Worm (Caenorhabditis elegans) whole organism, L4 larva: Measurements from ENCODE around the gene nas-25.

Source experiments
- D1046.2 ChIP-seq: fragments of 200-800 bp; sonication (Bioruptor generic); IDR thresholded peaks from 2 replicates; pipeline ENCODE4 v1.3.6; 2022; ENCODE audit warnings: missing genetic modification characterization, missing compliant biosample characterization
- F10B5.3 ChIP-seq: sonication (generic microtip); optimal IDR thresholded peaks from 2 replicates; lab custom pipeline; 2016; ENCODE audit warnings: mild to moderate bottlenecking, missing genetic modification characterization, missing compliant biosample characterization
- F26F4.8 ChIP-seq: fragments of 200-800 bp; sonication (Bioruptor generic); conservative IDR thresholded peaks from 2 replicates; pipeline ENCODE4 v1.3.6; 2022; ENCODE audit warnings: missing genetic modification characterization, missing compliant biosample characterization
- F49E8.2 ChIP-seq: sonication (generic microtip); optimal IDR thresholded peaks from 2 replicates; lab custom pipeline; 2016; ENCODE audit warnings: missing compliant biosample characterization, mild to moderate bottlenecking, missing genetic modification characterization, borderline replicate concordance
- T20F7.1 ChIP-seq: fragments of 200-800 bp; sonication (Bioruptor generic); optimal IDR thresholded peaks from 2 replicates; lab custom pipeline; 2018; ENCODE audit warnings: mild to moderate bottlenecking, missing genetic modification characterization, missing compliant biosample characterization
- T26A8.4 ChIP-seq: fragments of 200-800 bp; sonication (Bioruptor generic); IDR thresholded peaks from 2 replicates; pipeline ENCODE4 v1.3.6; 2022; ENCODE audit warnings: missing genetic modification characterization, missing compliant biosample characterization
- Y48G9A.11 ChIP-seq: fragments of 200-800 bp; sonication (Bioruptor generic); IDR thresholded peaks from 2 replicates; pipeline ENCODE4 v1.3.6; 2022; ENCODE audit warnings: missing genetic modification reagents, missing genetic modification characterization, missing compliant biosample characterization
- Y75B8A.6 ChIP-seq: fragments of 200-800 bp; sonication (Bioruptor generic); IDR thresholded peaks from 2 replicates; pipeline ENCODE4 v1.3.6; 2022; ENCODE audit warnings: missing genetic modification reagents, missing genetic modification characterization, missing compliant biosample characterization
- ZK337.2 ChIP-seq: fragments of 200-800 bp; sonication (Bioruptor generic); IDR thresholded peaks from 2 replicates; pipeline ENCODE4 v1.3.6; 2022; ENCODE audit warnings: missing genetic modification reagents, missing genetic modification characterization, missing compliant biosample characterization
- ZK546.5 ChIP-seq, 2 experiments: sonication (generic microtip); optimal IDR thresholded peaks; 2 replicates each; lab custom pipeline; 2017; ENCODE audit warnings: missing biosample characterization in 2 of 2, missing genetic modification characterization in 2 of 2
- aha-1 ChIP-seq: fragments of 150-350 bp; peaks from one replicate; lab custom pipeline; 2014; ENCODE audit warnings: missing biosample characterization, missing genetic modification characterization
- aly-2 ChIP-seq: sonication (generic microtip); optimal IDR thresholded peaks from 2 replicates; lab custom pipeline; 2018; ENCODE audit warnings: missing biosample characterization, missing genetic modification characterization
- ceh-32 ChIP-seq: sonication (generic microtip); optimal IDR thresholded peaks from 2 replicates; lab custom pipeline; 2016; ENCODE audit warnings: mild to moderate bottlenecking, missing genetic modification characterization, missing compliant biosample characterization; ENCODE audit not compliant: poor library complexity
- ceh-82 ChIP-seq: sonication (generic microtip); optimal IDR thresholded peaks from 2 replicates; lab custom pipeline; 2017; ENCODE audit warnings: missing biosample characterization, missing genetic modification characterization
- cey-2 ChIP-seq: sonication (generic microtip); optimal IDR thresholded peaks from 3 replicates; lab custom pipeline; 2017; ENCODE audit warnings: missing genetic modification characterization, mild to moderate bottlenecking, missing compliant biosample characterization, antibody characterized with exemption, borderline replicate concordance; ENCODE audit not compliant: insufficient read depth
- ctbp-1 ChIP-seq: fragments of 200-800 bp; sonication (Bioruptor generic); IDR thresholded peaks from 2 replicates; pipeline ENCODE4 v1.3.6; 2022; ENCODE audit warnings: missing genetic modification reagents, missing genetic modification characterization, missing compliant biosample characterization
- daf-12 ChIP-seq: fragments of 150-350 bp; optimal IDR thresholded peaks from 2 replicates; lab custom pipeline; 2014; ENCODE audit warnings: missing biosample characterization, missing genetic modification reagents, missing genetic modification characterization
- daf-19 ChIP-seq: fragments of 200-800 bp; sonication (Bioruptor generic); conservative IDR thresholded peaks from 2 replicates; pipeline ENCODE4 v1.3.6; 2022; ENCODE audit warnings: missing genetic modification characterization, missing compliant biosample characterization
- dmd-6 ChIP-seq: fragments of 200-800 bp; sonication (Bioruptor generic); IDR thresholded peaks from 2 replicates; pipeline ENCODE4 v1.3.6; 2022; ENCODE audit warnings: missing genetic modification reagents, missing genetic modification characterization, missing compliant biosample characterization
- dmd-8 ChIP-seq: fragments of 200-800 bp; sonication (Bioruptor generic); IDR thresholded peaks from 2 replicates; pipeline ENCODE4 v1.3.6; 2022; ENCODE audit warnings: missing genetic modification characterization, missing compliant biosample characterization
- egl-27 ChIP-seq: sonication (generic microtip); optimal IDR thresholded peaks from 3 replicates; lab custom pipeline; 2017; ENCODE audit warnings: missing biosample characterization, missing genetic modification reagents, missing genetic modification characterization
- egl-43 ChIP-seq: fragments of 200-800 bp; sonication (Bioruptor generic); IDR thresholded peaks from 2 replicates; pipeline ENCODE4 v1.3.6; 2022; ENCODE audit warnings: missing genetic modification reagents, missing genetic modification characterization, missing compliant biosample characterization
- hlh-11 ChIP-seq: fragments of 200-800 bp; sonication (Bioruptor generic); optimal IDR thresholded peaks from 2 replicates; lab custom pipeline; 2018; ENCODE audit warnings: mild to moderate bottlenecking, missing genetic modification characterization, missing compliant biosample characterization
- hmg-1.1 ChIP-seq: fragments of 200-800 bp; sonication (Bioruptor generic); IDR thresholded peaks from 2 replicates; pipeline ENCODE4 v1.3.6; 2022; ENCODE audit warnings: missing genetic modification reagents, missing genetic modification characterization, missing compliant biosample characterization
- jun-1 ChIP-seq: fragments of 150-350 bp; optimal IDR thresholded peaks from 2 replicates; lab custom pipeline; 2014; ENCODE audit warnings: missing biosample characterization, missing genetic modification reagents, missing genetic modification characterization
- lin-15B ChIP-seq: fragments of 150-350 bp; sonication (generic microtip); optimal IDR thresholded peaks from 3 replicates; lab custom pipeline; 2014; ENCODE audit warnings: missing biosample characterization, missing genetic modification characterization
- lin-29 ChIP-seq: fragments of 200-800 bp; sonication (Bioruptor generic); IDR thresholded peaks from 2 replicates; pipeline ENCODE4 v1.3.6; 2022; ENCODE audit warnings: missing genetic modification reagents, missing genetic modification characterization, missing compliant biosample characterization
- lin-38 ChIP-seq: fragments of 200-800 bp; sonication (Bioruptor generic); IDR thresholded peaks from 2 replicates; pipeline ENCODE4 v1.3.6; 2022; ENCODE audit warnings: missing genetic modification reagents, missing genetic modification characterization, missing compliant biosample characterization
- lir-3 ChIP-seq: sonication (generic microtip); optimal IDR thresholded peaks from 2 replicates; lab custom pipeline; 2016; ENCODE audit warnings: mild to moderate bottlenecking, missing genetic modification characterization, missing compliant biosample characterization
- madf-9 ChIP-seq: fragments of 200-800 bp; sonication (Bioruptor generic); conservative IDR thresholded peaks from 2 replicates; pipeline ENCODE4 v1.3.6; 2022; ENCODE audit warnings: missing genetic modification reagents, missing genetic modification characterization, missing compliant biosample characterization
- mdt-29 ChIP-seq: fragments of 200-800 bp; sonication (Bioruptor generic); IDR thresholded peaks from 2 replicates; pipeline ENCODE4 v1.3.6; 2022; ENCODE audit warnings: missing genetic modification reagents, missing genetic modification characterization, missing compliant biosample characterization
- mes-2 ChIP-seq: sonication (generic microtip); optimal IDR thresholded peaks from 2 replicates; lab custom pipeline; 2016; ENCODE audit warnings: missing genotype, mild to moderate bottlenecking, missing genetic modification characterization, missing compliant biosample characterization; ENCODE audit not compliant: poor library complexity, severe bottlenecking
- mxl-2 ChIP-seq: fragments of 200-800 bp; sonication (Bioruptor generic); conservative IDR thresholded peaks from 2 replicates; pipeline ENCODE4 v1.3.6; 2022; ENCODE audit warnings: missing genetic modification reagents, missing genetic modification characterization, missing compliant biosample characterization
- mxl-3 ChIP-seq: fragments of 200-800 bp; sonication (Bioruptor generic); optimal IDR thresholded peaks from 2 replicates; lab custom pipeline; 2018; ENCODE audit warnings: mild to moderate bottlenecking, missing genetic modification characterization, missing compliant biosample characterization
- nhr-10 ChIP-seq: fragments of 150-350 bp; optimal IDR thresholded peaks from 2 replicates; lab custom pipeline; 2014; ENCODE audit warnings: missing biosample characterization, missing genetic modification characterization
- nhr-111 ChIP-seq: fragments of 200-800 bp; sonication (Bioruptor generic); optimal IDR thresholded peaks from 2 replicates; lab custom pipeline; 2018; ENCODE audit warnings: mild to moderate bottlenecking, missing genetic modification characterization, missing compliant biosample characterization
- nhr-237 ChIP-seq: sonication (generic microtip); optimal IDR thresholded peaks from 2 replicates; lab custom pipeline; 2017; ENCODE audit warnings: missing biosample characterization, missing genetic modification characterization
- nhr-6 ChIP-seq: fragments of 150-350 bp; optimal IDR thresholded peaks from 2 replicates; lab custom pipeline; 2014; ENCODE audit warnings: missing biosample characterization, missing genetic modification characterization
- nhr-76 ChIP-seq: fragments of 150-350 bp; optimal IDR thresholded peaks from 2 replicates; lab custom pipeline; 2014; ENCODE audit warnings: missing biosample characterization, missing genetic modification characterization
- php-3 ChIP-seq: fragments of 200-800 bp; sonication (Bioruptor generic); IDR thresholded peaks from 2 replicates; pipeline ENCODE4 v1.3.6; 2022; ENCODE audit warnings: missing genetic modification reagents, missing genetic modification characterization, missing compliant biosample characterization
- pqm-1 ChIP-seq: sonication (generic microtip); optimal IDR thresholded peaks from 2 replicates; lab custom pipeline; 2017; ENCODE audit warnings: missing biosample characterization, missing genetic modification characterization
- rbr-2 ChIP-seq: sonication (generic microtip); optimal IDR thresholded peaks from 2 replicates; lab custom pipeline; 2016; ENCODE audit warnings: missing genotype, missing genetic modification characterization, missing compliant biosample characterization
- saeg-2 ChIP-seq: fragments of 200-800 bp; sonication (Bioruptor generic); IDR thresholded peaks from 2 replicates; pipeline ENCODE4 v1.3.6; 2022; ENCODE audit warnings: missing genetic modification reagents, missing genetic modification characterization, missing compliant biosample characterization
- sdz-12 ChIP-seq: fragments of 200-800 bp; sonication (Bioruptor generic); optimal IDR thresholded peaks from 2 replicates; lab custom pipeline; 2018; ENCODE audit warnings: mild to moderate bottlenecking, missing genetic modification characterization, missing compliant biosample characterization
- spr-1 ChIP-seq: sonication (generic microtip); optimal IDR thresholded peaks from 2 replicates; lab custom pipeline; 2016; ENCODE audit warnings: mild to moderate bottlenecking, missing genetic modification characterization, missing compliant biosample characterization
- spr-3 ChIP-seq: fragments of 200-800 bp; sonication (Bioruptor generic); optimal IDR thresholded peaks from 2 replicates; lab custom pipeline; 2018; ENCODE audit warnings: mild to moderate bottlenecking, missing genetic modification characterization, missing compliant biosample characterization
- tra-1 ChIP-seq: fragments of 200-800 bp; sonication (Bioruptor generic); IDR thresholded peaks from 2 replicates; pipeline ENCODE4 v1.3.6; 2022; ENCODE audit warnings: missing genetic modification reagents, missing genetic modification characterization, missing compliant biosample characterization
- unc-130 ChIP-seq: sonication (generic microtip); optimal IDR thresholded peaks from 2 replicates; lab custom pipeline; 2016; ENCODE audit warnings: missing genetic modification reagents, missing genetic modification characterization, missing compliant biosample characterization
- unc-39 ChIP-seq: sonication (generic microtip); optimal IDR thresholded peaks from 2 replicates; lab custom pipeline; 2017; ENCODE audit warnings: missing biosample characterization, missing genetic modification characterization
- vab-7 ChIP-seq: fragments of 200-800 bp; sonication (Bioruptor generic); IDR thresholded peaks from 2 replicates; pipeline ENCODE4 v1.3.6; 2022; ENCODE audit warnings: missing genetic modification reagents, missing genetic modification characterization, missing compliant biosample characterization
- zag-1 ChIP-seq: fragments of 150-350 bp; optimal IDR thresholded peaks from 2 replicates; lab custom pipeline; 2014; ENCODE audit warnings: missing biosample characterization, missing genetic modification characterization
- zip-11 ChIP-seq: fragments of 200-800 bp; sonication (Bioruptor generic); IDR thresholded peaks from 2 replicates; pipeline ENCODE4 v1.3.6; 2022; ENCODE audit warnings: missing genetic modification characterization, missing compliant biosample characterization
- zip-2 ChIP-seq: fragments of 150-350 bp; optimal IDR thresholded peaks from 2 replicates; lab custom pipeline; 2014; ENCODE audit warnings: missing biosample characterization, missing genetic modification characterization

The nas-25 gene

ce11 chrII:8796391-8796790, 29.5 kb upstream of the nas-25 start (continued):
- TF ChIP-seq Y75B8A.6 (GFP tag; lab: Robert Waterston, UW) (no peak), ZK337.2 (GFP tag; lab: Robert Waterston, UW) (0 out of 2 replicates have a peak, but pooled peaks have one; percentile 35), madf-9 (GFP tag; lab: Robert Waterston, UW) (no peak), nhr-10 (tag; lab: Kevin White, UChicago) (no peak), nhr-111 (GFP tag; lab: Kevin White, UChicago) (no peak), tra-1 (GFP tag; lab: Robert Waterston, UW) (0 out of 2 replicates have a peak, but pooled peaks have one; percentile 30), lin-15B (tag; lab: Kevin White, UChicago) (no peak), zag-1 (tag; lab: Kevin White, UChicago) (no peak), ceh-32 (tag; lab: Kevin White, UChicago) (peak; percentile 6), mxl-3 (GFP tag; lab: Kevin White, UChicago) (no peak), lin-29 (GFP tag; lab: Robert Waterston, UW) (no peak), dmd-6 (peak; percentile 76), T20F7.1 (GFP tag; lab: Kevin White, UChicago) (no peak), cey-2 (no peak), aly-2 (tag; lab: Kevin White, UChicago) (no peak), zip-11 (GFP tag; lab: Robert Waterston, UW) (no peak), nhr-6 (no peak), spr-3 (no peak), nhr-237 (tag; lab: Kevin White, UChicago) (no peak), pqm-1 (no peak), egl-27 (no peak), D1046.2 (GFP tag; lab: Robert Waterston, UW) (no peak), F10B5.3 (tag; lab: Kevin White, UChicago) (no peak), mxl-2 (GFP tag; lab: Robert Waterston, UW) (no peak), mes-2 (no peak), unc-39 (tag; lab: Kevin White, UChicago) (no peak), ctbp-1 (GFP tag; lab: Robert Waterston, UW) (no peak), ZK546.5 (tag; optimal IDR thresholded peaks at IDR 0.05; lab: Kevin White, UChicago) (no peak), saeg-2 (GFP tag; lab: Robert Waterston, UW) (no peak), mdt-29 (GFP tag; lab: Robert Waterston, UW) (no peak), ceh-82 (tag; lab: Kevin White, UChicago) (no peak), zip-2 (tag; lab: Kevin White, UChicago) (no peak), lir-3 (tag; lab: Kevin White, UChicago) (no peak), daf-12 (no peak), sdz-12 (GFP tag; lab: Kevin White, UChicago) (no peak), F26F4.8 (GFP tag; lab: Robert Waterston, UW) (no peak), Y48G9A.11 (GFP tag; lab: Robert Waterston, UW) (no peak), php-3 (GFP tag; lab: Robert Waterston, UW) (no peak), spr-1 (tag; lab: Kevin White, UChicago) (no peak), lin-38 (GFP tag; lab: Robert Waterston, UW) (no peak), egl-43 (GFP tag; lab: Robert Waterston, UW) (no peak), vab-7 (GFP tag; lab: Robert Waterston, UW) (no peak), hmg-1.1 (GFP tag; lab: Robert Waterston, UW) (peak; percentile 49), daf-19 (GFP tag; lab: Robert Waterston, UW) (no peak), F49E8.2 (no peak), aha-1 (tag; lab: Kevin White, UChicago) (peak; percentile 41), rbr-2 (tag; lab: Kevin White, UChicago) (peak; percentile 88), dmd-8 (0 out of 2 replicates have a peak, but pooled peaks have one; percentile 55), T26A8.4 (no peak), hlh-11 (tag; lab: Kevin White, UChicago) (peak; percentile 57), unc-130 (GFP tag; lab: Kevin White, UChicago) (no peak), jun-1 (tag; lab: Kevin White, UChicago) (no peak), nhr-76 (tag; lab: Kevin White, UChicago) (no peak)
